Fruit fly (Drosophila melanogaster): ENCODE measurements around the gene CG10809.

CG10809 gene

dm6 chr3L:9832125-9832524 is 27.6 kb downstream of the CG10809 start:
- TF ChIP-seq GATAd (GFP tag; optimal IDR thresholded peaks at IDR 0.05), result no peak
- TF ChIP-seq Dfd (GFP tag; optimal IDR thresholded peaks at IDR 0.05), result peak; percentile 93

dm6 chr3L:9829639-9830341 is 29.9 kb downstream of the CG10809 start:
- no peak for TF ChIP-seq sage (GFP tag; optimal IDR thresholded peaks at IDR 0.05)
- peak; percentile 2 for TF ChIP-seq Dfd (GFP tag; optimal IDR thresholded peaks at IDR 0.05)
- TF ChIP-seq Dif (GFP tag; optimal IDR thresholded peaks at IDR 0.05; ENCODE audit: partially characterized antibody), result no peak

- TF ChIP-seq fru (GFP tag; optimal IDR thresholded peaks at IDR 0.05) (no peak), OdsH (GFP tag; optimal IDR thresholded peaks at IDR 0.05) (no peak), dsf (GFP tag; optimal IDR thresholded peaks at IDR 0.05; ENCODE audit: borderline replicate concordance) (no peak), N (GFP tag; optimal IDR thresholded peaks at IDR 0.05) (no peak), usp (GFP tag; optimal IDR thresholded peaks at IDR 0.05) (no peak), Abd-B (GFP tag; optimal IDR thresholded peaks at IDR 0.05) (no peak), pan (optimal IDR thresholded peaks at IDR 0.05) (no peak), CG32264 (GFP tag; optimal IDR thresholded peaks at IDR 0.05) (no peak), CG9705 (GFP tag; optimal IDR thresholded peaks at IDR 0.05) (no peak), HLH106 (tag; optimal IDR thresholded peaks at IDR 0.05) (no peak), Dfd (GFP tag; optimal IDR thresholded peaks at IDR 0.05) (no peak), woc (GFP tag; optimal IDR thresholded peaks at IDR 0.05) (no peak), dl (GFP tag; optimal IDR thresholded peaks at IDR 0.05; ENCODE audit: insufficient read depth in 1 of 2, partially characterized antibody in 2 of 2) (no peak), CrebA (GFP tag; optimal IDR thresholded peaks at IDR 0.05; ENCODE audit: borderline replicate concordance) (no peak), jim (GFP tag; optimal IDR thresholded peaks at IDR 0.05) (no peak), foxo (GFP tag; optimal IDR thresholded peaks at IDR 0.05) (no peak), psq (GFP tag; optimal IDR thresholded peaks at IDR 0.05) (no peak), Dif (GFP tag; optimal IDR thresholded peaks at IDR 0.05; ENCODE audit: partially characterized antibody) (no peak)
Observed at dm6 chr3L:9829154-9829553, 30.5 kb downstream of the CG10809 start.

- no peak for TF ChIP-seq OdsH (GFP tag; optimal IDR thresholded peaks at IDR 0.05)
- no peak for TF ChIP-seq dsf (GFP tag; optimal IDR thresholded peaks at IDR 0.05; ENCODE audit: borderline replicate concordance)
- TF ChIP-seq foxo (GFP tag; optimal IDR thresholded peaks at IDR 0.05), result no peak
- TF ChIP-seq CrebA (GFP tag; optimal IDR thresholded peaks at IDR 0.05; ENCODE audit: borderline replicate concordance), result no peak
- no peak for TF ChIP-seq Mio (GFP tag; optimal IDR thresholded peaks at IDR 0.05)
- TF ChIP-seq HLH106 (tag; optimal IDR thresholded peaks at IDR 0.05), result no peak
- no peak for TF ChIP-seq br (GFP tag; optimal IDR thresholded peaks at IDR 0.05)
- TF ChIP-seq pan (optimal IDR thresholded peaks at IDR 0.05), result no peak
- TF ChIP-seq Hr78 (GFP tag; optimal IDR thresholded peaks at IDR 0.05), result no peak
- no peak for TF ChIP-seq sage (GFP tag; optimal IDR thresholded peaks at IDR 0.05)
- TF ChIP-seq Jra (GFP tag; optimal IDR thresholded peaks at IDR 0.05), result no peak
- no peak for TF ChIP-seq N (GFP tag; optimal IDR thresholded peaks at IDR 0.05)
- TF ChIP-seq Vsx2 (GFP tag; optimal IDR thresholded peaks at IDR 0.05; ENCODE audit: partially characterized antibody), result no peak
- no peak for TF ChIP-seq sv (GFP tag; optimal IDR thresholded peaks at IDR 0.05)
- TF ChIP-seq Dfd (GFP tag; optimal IDR thresholded peaks at IDR 0.05), result no peak
- TF ChIP-seq dl (GFP tag; optimal IDR thresholded peaks at IDR 0.05; ENCODE audit: insufficient read depth in 1 of 2, partially characterized antibody in 2 of 2), result no peak
- TF ChIP-seq Rel (GFP tag; optimal IDR thresholded peaks at IDR 0.05), result no peak
- TF ChIP-seq Rel (tag; optimal IDR thresholded peaks at IDR 0.05), result no peak
Observed at dm6 chr3L:9824226-9824625, 35.5 kb downstream of the CG10809 start.

- TF ChIP-seq Hr83 (GFP tag; optimal IDR thresholded peaks at IDR 0.05; ENCODE audit: poor library complexity, severe bottlenecking) (no peak), jim (GFP tag; optimal IDR thresholded peaks at IDR 0.05) (no peak), fru (GFP tag; optimal IDR thresholded peaks at IDR 0.05) (no peak), N (GFP tag; optimal IDR thresholded peaks at IDR 0.05) (no peak), h (GFP tag; optimal IDR thresholded peaks at IDR 0.05) (no peak), OdsH (GFP tag; optimal IDR thresholded peaks at IDR 0.05) (no peak), Abd-B (GFP tag; optimal IDR thresholded peaks at IDR 0.05) (no peak), tai (GFP tag; optimal IDR thresholded peaks at IDR 0.05) (no peak), foxo (GFP tag; optimal IDR thresholded peaks at IDR 0.05) (no peak), dsf (GFP tag; optimal IDR thresholded peaks at IDR 0.05; ENCODE audit: borderline replicate concordance) (no peak), brk (GFP tag; optimal IDR thresholded peaks at IDR 0.05) (no peak), Sp1 (GFP tag; optimal IDR thresholded peaks at IDR 0.05) (no peak), Rel (GFP tag; optimal IDR thresholded peaks at IDR 0.05) (no peak), Rel (tag; optimal IDR thresholded peaks at IDR 0.05) (no peak), Dif (GFP tag; optimal IDR thresholded peaks at IDR 0.05; ENCODE audit: partially characterized antibody) (no peak), CrebA (GFP tag; optimal IDR thresholded peaks at IDR 0.05; ENCODE audit: borderline replicate concordance) (no peak)
Observed at dm6 chr3L:9823797-9824196, 35.9 kb downstream of the CG10809 start, which contains the start of gene Ilp5. Ilp5 (minus strand) TSS chr3L:9823897.

Data from whole organism, wandering third instar larva.